Fruit fly (Drosophila melanogaster) whole organism, embryonic: Measurements from ENCODE around the gene Sfxn2.

Experiments
- Bteb2 ChIP-seq: fragments of 200-800 bp; sonication (Bioruptor generic); optimal IDR thresholded peaks from 2 replicates; lab custom pipeline; 2016; ENCODE audit warnings: missing biosample characterization, missing genetic modification characterization
- CG10274 ChIP-seq: fragments of 200-800 bp; sonication (Bioruptor generic); optimal IDR thresholded peaks from 3 replicates; lab custom pipeline; 2017; ENCODE audit warnings: missing biosample characterization, mild to moderate bottlenecking, missing genetic modification characterization
- CG10543 ChIP-seq: fragments of 200-800 bp; sonication (Bioruptor generic); optimal IDR thresholded peaks from 3 replicates; lab custom pipeline; 2017; ENCODE audit warnings: missing biosample characterization, mild to moderate bottlenecking, missing genetic modification characterization, moderate library complexity
- CG11456 ChIP-seq: fragments of 200-800 bp; sonication (Bioruptor generic); IDR thresholded peaks from 3 replicates; pipeline ENCODE4 v1.3.6; 2022; ENCODE audit warnings: missing biosample characterization, missing genetic modification characterization
- CG11560 ChIP-seq: fragments of 200-800 bp; sonication (Bioruptor generic); IDR thresholded peaks from 3 replicates; pipeline ENCODE4 v1.3.6; 2022; ENCODE audit warnings: missing biosample characterization, missing genetic modification characterization
- CG11696 ChIP-seq: fragments of 200-800 bp; sonication (Bioruptor generic); IDR thresholded peaks from 2 replicates; pipeline ENCODE4 v1.3.6; 2022; ENCODE audit warnings: missing biosample characterization, missing genetic modification characterization
- CG15011 ChIP-seq: fragments of 200-800 bp; sonication (Bioruptor generic); optimal IDR thresholded peaks from 3 replicates; lab custom pipeline; 2018; ENCODE audit warnings: missing biosample characterization, mild to moderate bottlenecking, missing genetic modification characterization
- CG15514 ChIP-seq: fragments of 200-800 bp; sonication (Bioruptor generic); optimal IDR thresholded peaks from 3 replicates; lab custom pipeline; 2017; ENCODE audit warnings: missing biosample characterization, missing genetic modification characterization, mild to moderate bottlenecking, moderate library complexity, missing genetic modification reagents
- CG18262 ChIP-seq: fragments of 200-800 bp; optimal IDR thresholded peaks from 3 replicates; lab custom pipeline; 2019; ENCODE audit warnings: missing biosample characterization, mild to moderate bottlenecking, missing genetic modification characterization, moderate library complexity
- CG2129 ChIP-seq: fragments of 200-800 bp; sonication (Bioruptor generic); IDR thresholded peaks from 2 replicates; pipeline ENCODE4 v1.3.6; 2022; ENCODE audit warnings: missing biosample characterization, missing genetic modification characterization; ENCODE audit not compliant: partially characterized antibody
- CG2202 ChIP-seq: fragments of 200-800 bp; sonication (Bioruptor generic); optimal IDR thresholded peaks from 2 replicates; lab custom pipeline; 2018; ENCODE audit warnings: missing biosample characterization, mild to moderate bottlenecking, missing genetic modification characterization
- CG2712 ChIP-seq: fragments of 200-800 bp; optimal IDR thresholded peaks from 3 replicates; lab custom pipeline; 2019; ENCODE audit warnings: missing biosample characterization, mild to moderate bottlenecking, missing genetic modification characterization, moderate library complexity
- CG30403 ChIP-seq: fragments of 200-800 bp; sonication (Bioruptor generic); optimal IDR thresholded peaks from 3 replicates; lab custom pipeline; 2016; ENCODE audit warnings: missing biosample characterization, missing genetic modification characterization
- CG32767 ChIP-seq: fragments of 200-800 bp; sonication (Bioruptor generic); IDR thresholded peaks from 2 replicates; pipeline ENCODE4 v1.3.6; 2022; ENCODE audit warnings: missing biosample characterization, missing genetic modification characterization
- CG33213 ChIP-seq: fragments of 200-800 bp; sonication (Bioruptor generic); optimal IDR thresholded peaks from 3 replicates; lab custom pipeline; 2016; ENCODE audit warnings: missing biosample characterization, missing genetic modification characterization
- CG4328 ChIP-seq: fragments of 200-800 bp; sonication (Bioruptor generic); optimal IDR thresholded peaks from 3 replicates; lab custom pipeline; 2017; ENCODE audit warnings: missing biosample characterization, missing genetic modification reagents, missing genetic modification characterization
- CG4854 ChIP-seq: fragments of 200-800 bp; sonication (Bioruptor generic); optimal IDR thresholded peaks from 2 replicates; lab custom pipeline; 2016; ENCODE audit warnings: missing biosample characterization, missing genetic modification characterization, inconsistent platforms
- CG6175 ChIP-seq: fragments of 200-800 bp; sonication (Bioruptor generic); IDR thresholded peaks from 3 replicates; pipeline ENCODE4 v1.3.6; 2022; ENCODE audit warnings: missing biosample characterization, missing genetic modification characterization
- CG6272 ChIP-seq: fragments of 200-800 bp; sonication (Bioruptor generic); IDR thresholded peaks from 2 replicates; pipeline ENCODE4 v1.3.6; 2022; ENCODE audit warnings: missing biosample characterization, missing genetic modification characterization
- CG7271 ChIP-seq: fragments of 200-800 bp; sonication (Bioruptor generic); optimal IDR thresholded peaks from 2 replicates; lab custom pipeline; 2018; ENCODE audit warnings: missing biosample characterization, mild to moderate bottlenecking, missing genetic modification characterization, moderate library complexity
- CG7372 ChIP-seq: fragments of 200-800 bp; sonication (Bioruptor generic); IDR thresholded peaks from 2 replicates; pipeline ENCODE4 v1.3.6; 2022; ENCODE audit warnings: missing biosample characterization, missing genetic modification characterization
- CG7963 ChIP-seq: fragments of 200-800 bp; sonication (Bioruptor generic); IDR thresholded peaks from 3 replicates; pipeline ENCODE4 v1.3.6; 2022; ENCODE audit warnings: missing biosample characterization, missing genetic modification characterization; ENCODE audit not compliant: partially characterized antibody
- CG9727 ChIP-seq: fragments of 200-800 bp; sonication (Bioruptor generic); optimal IDR thresholded peaks from 3 replicates; lab custom pipeline; 2017; ENCODE audit warnings: missing biosample characterization, mild to moderate bottlenecking, missing genetic modification characterization
- CG9876 ChIP-seq: fragments of 200-800 bp; sonication (Bioruptor generic); optimal IDR thresholded peaks from 2 replicates; lab custom pipeline; 2016; ENCODE audit warnings: missing biosample characterization, missing genetic modification characterization
- Dfd ChIP-seq, 2 experiments: fragments of >200 bp; optimal IDR thresholded peaks; 2 replicates each; lab custom pipeline; 2017; ENCODE audit warnings: missing biosample characterization in 2 of 2, missing genetic modification characterization in 2 of 2
- Doc2 ChIP-seq: fragments of 200-800 bp; sonication (Bioruptor generic); IDR thresholded peaks from 2 replicates; pipeline ENCODE4 v1.3.6; 2022; ENCODE audit warnings: missing biosample characterization, missing genetic modification characterization
- Dref ChIP-seq: fragments of 200-800 bp; sonication (Bioruptor generic); IDR thresholded peaks from 2 replicates; pipeline ENCODE4 v1.3.6; 2022; ENCODE audit warnings: missing biosample characterization, missing genetic modification characterization
- Drgx ChIP-seq: fragments of 200-800 bp; sonication (Bioruptor generic); IDR thresholded peaks from 2 replicates; pipeline ENCODE4 v1.3.6; 2022; ENCODE audit warnings: missing biosample characterization, missing genetic modification characterization
- HmgZ ChIP-seq: fragments of 200-800 bp; sonication (Bioruptor generic); optimal IDR thresholded peaks from 2 replicates; lab custom pipeline; 2018; ENCODE audit warnings: missing biosample characterization, mild to moderate bottlenecking, missing genetic modification characterization
- Poxn ChIP-seq: fragments of 200-800 bp; sonication (Bioruptor generic); IDR thresholded peaks from 2 replicates; pipeline ENCODE4 v1.3.6; 2022; ENCODE audit warnings: missing biosample characterization, missing genetic modification characterization
- Rx ChIP-seq: fragments of 200-800 bp; sonication (Bioruptor generic); IDR thresholded peaks from 2 replicates; pipeline ENCODE4 v1.3.6; 2022; ENCODE audit warnings: missing biosample characterization, missing genetic modification characterization
- Tbp ChIP-seq: fragments of >200 bp; optimal IDR thresholded peaks from 2 replicates; lab custom pipeline; 2018; ENCODE audit warnings: missing biosample characterization, missing genetic modification characterization
- ara ChIP-seq: fragments of 200-800 bp; sonication (Bioruptor generic); IDR thresholded peaks from 2 replicates; pipeline ENCODE4 v1.3.6; 2022; ENCODE audit warnings: missing biosample characterization, missing genetic modification characterization
- bcd ChIP-seq: fragments of 200-800 bp; sonication (Bioruptor generic); optimal IDR thresholded peaks from 2 replicates; lab custom pipeline; 2017; ENCODE audit warnings: missing biosample characterization, mild to moderate bottlenecking, missing genetic modification characterization
- da ChIP-seq: fragments of 200-800 bp; sonication (Bioruptor generic); optimal IDR thresholded peaks from 2 replicates; lab custom pipeline; 2016; ENCODE audit warnings: missing biosample characterization, missing genetic modification characterization
- fd64A ChIP-seq: fragments of 200-800 bp; sonication (Bioruptor generic); optimal IDR thresholded peaks from 3 replicates; lab custom pipeline; 2018; ENCODE audit warnings: missing biosample characterization, mild to moderate bottlenecking, missing genetic modification characterization
- ftz-f1 ChIP-seq: fragments of 200-800 bp; sonication (Bioruptor generic); optimal IDR thresholded peaks from 2 replicates; lab custom pipeline; 2016; ENCODE audit warnings: missing biosample characterization, missing genetic modification characterization
- gem ChIP-seq: fragments of 200-800 bp; sonication (Bioruptor generic); optimal IDR thresholded peaks from 2 replicates; lab custom pipeline; 2019; ENCODE audit warnings: missing biosample characterization, mild to moderate bottlenecking, missing genetic modification characterization, moderate library complexity
- grau ChIP-seq: fragments of 200-800 bp; optimal IDR thresholded peaks from 3 replicates; lab custom pipeline; 2019; ENCODE audit warnings: missing biosample characterization, mild to moderate bottlenecking, missing genetic modification characterization, moderate library complexity
- grn ChIP-seq: fragments of 200-800 bp; sonication (Bioruptor generic); optimal IDR thresholded peaks from 3 replicates; lab custom pipeline; 2017; ENCODE audit warnings: missing biosample characterization, missing genetic modification characterization
- ind ChIP-seq: fragments of 200-800 bp; sonication (Bioruptor generic); optimal IDR thresholded peaks from 3 replicates; lab custom pipeline; 2016; ENCODE audit warnings: missing biosample characterization, missing genetic modification characterization
- inv ChIP-seq: fragments of 200-800 bp; sonication (Bioruptor generic); IDR thresholded peaks from 2 replicates; pipeline ENCODE4 v1.3.6; 2022; ENCODE audit warnings: missing biosample characterization, missing genetic modification characterization; ENCODE audit not compliant: partially characterized antibody
- kah ChIP-seq: fragments of 200-800 bp; sonication (Bioruptor generic); optimal IDR thresholded peaks from 2 replicates; lab custom pipeline; 2018; ENCODE audit warnings: missing biosample characterization, mild to moderate bottlenecking, missing genetic modification characterization
- onecut ChIP-seq: fragments of 200-800 bp; sonication (Bioruptor generic); IDR thresholded peaks from 2 replicates; pipeline ENCODE4 v1.3.6; 2022; ENCODE audit warnings: missing biosample characterization, missing genetic modification characterization
- rib ChIP-seq: fragments of 200-800 bp; sonication (Bioruptor generic); IDR thresholded peaks from 2 replicates; pipeline ENCODE4 v1.3.6; 2022; ENCODE audit warnings: missing biosample characterization, missing genetic modification characterization
- run ChIP-seq: fragments of 200-800 bp; sonication (Bioruptor generic); optimal IDR thresholded peaks from 3 replicates; lab custom pipeline; 2018; ENCODE audit warnings: missing biosample characterization, mild to moderate bottlenecking, missing genetic modification characterization
- sd ChIP-seq: fragments of 200-800 bp; sonication (Bioruptor generic); optimal IDR thresholded peaks from 3 replicates; lab custom pipeline; 2018; ENCODE audit warnings: missing biosample characterization, mild to moderate bottlenecking, missing genetic modification characterization, moderate library complexity
- sens ChIP-seq: fragments of 200-800 bp; sonication (Bioruptor generic); peaks from one replicate; lab custom pipeline; 2016; ENCODE audit warnings: missing biosample characterization, missing genetic modification characterization
- sisA ChIP-seq: fragments of 200-800 bp; sonication (Bioruptor generic); IDR thresholded peaks from 2 replicates; pipeline ENCODE4 v1.3.6; 2022; ENCODE audit warnings: missing biosample characterization, missing genetic modification characterization
- stc ChIP-seq: fragments of 200-800 bp; sonication (Bioruptor generic); IDR thresholded peaks from 2 replicates; pipeline ENCODE4 v1.3.6; 2022; ENCODE audit warnings: missing biosample characterization, missing genetic modification characterization
- tap ChIP-seq: fragments of 200-800 bp; optimal IDR thresholded peaks from 3 replicates; lab custom pipeline; 2019; ENCODE audit warnings: missing biosample characterization, mild to moderate bottlenecking, missing genetic modification characterization, moderate library complexity
- wdn ChIP-seq: fragments of 200-800 bp; sonication (Bioruptor generic); IDR thresholded peaks from 2 replicates; pipeline ENCODE4 v1.3.6; 2022; ENCODE audit warnings: missing biosample characterization, missing genetic modification characterization
- wor ChIP-seq: fragments of 200-800 bp; sonication (Bioruptor generic); IDR thresholded peaks from 2 replicates; pipeline ENCODE4 v1.3.6; 2022; ENCODE audit warnings: missing biosample characterization, missing genetic modification characterization
- z ChIP-seq: fragments of 200-800 bp; sonication (Bioruptor generic); IDR thresholded peaks from 3 replicates; pipeline ENCODE4 v1.3.6; 2022; ENCODE audit warnings: missing biosample characterization, missing genetic modification characterization

The Sfxn2 gene

DNA sequence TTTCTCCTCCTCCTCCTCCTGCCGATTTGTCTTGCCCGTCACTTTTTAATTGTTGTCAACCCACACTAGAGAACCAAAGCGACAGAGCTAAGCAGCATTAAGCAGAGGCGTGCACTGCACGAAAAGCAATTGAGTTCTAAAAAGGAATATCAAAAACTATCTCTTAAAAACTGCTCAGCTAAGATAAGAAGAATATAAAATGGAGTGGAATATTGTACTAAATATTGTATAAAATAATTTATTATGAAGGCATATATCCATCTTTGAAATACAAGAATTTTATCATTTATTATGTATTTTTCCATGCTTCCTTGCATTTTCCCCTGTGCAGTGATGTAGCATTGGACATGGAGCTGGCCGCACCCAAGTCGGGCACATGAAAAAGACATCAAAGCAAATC is 7.9 kb upstream of the Sfxn2 start:
- TF ChIP-seq tap (tag; lab: Kevin White, UChicago): no peak
- TF ChIP-seq CG2129 (GFP tag; lab: Robert Waterston, UW): no peak
- TF ChIP-seq inv (GFP tag; lab: Robert Waterston, UW): no peak
- no peak for TF ChIP-seq Rx (GFP tag; lab: Robert Waterston, UW)
- TF ChIP-seq ind (GFP tag; lab: Kevin White, UChicago): no peak
- no peak for TF ChIP-seq Tbp
- TF ChIP-seq Doc2 (GFP tag; lab: Robert Waterston, UW): no peak
- no peak for TF ChIP-seq CG7963 (GFP tag; lab: Robert Waterston, UW)
- no peak for TF ChIP-seq CG10543 (GFP tag; lab: Kevin White, UChicago)
- no peak for TF ChIP-seq CG15011
- TF ChIP-seq Drgx: no peak
- no peak for TF ChIP-seq kah (GFP tag; lab: Kevin White, UChicago)
- TF ChIP-seq CG6272 (GFP tag; lab: Robert Waterston, UW): no peak
- TF ChIP-seq CG15514 (GFP tag; lab: Kevin White, UChicago): no peak
- TF ChIP-seq sisA (GFP tag; lab: Robert Waterston, UW): no peak
- TF ChIP-seq CG7271: no peak
- TF ChIP-seq sd: no peak
- peak; percentile 45 for TF ChIP-seq sens (GFP tag; lab: Kevin White, UChicago)
- TF ChIP-seq Dfd (GFP tag; optimal IDR thresholded peaks at IDR 0.05; lab: Kevin White, UChicago): no peak
- no peak for TF ChIP-seq fd64A (GFP tag; lab: Kevin White, UChicago)
- TF ChIP-seq CG10274 (GFP tag; lab: Kevin White, UChicago): no peak
- TF ChIP-seq grau (tag; lab: Kevin White, UChicago): peak; percentile 7
- TF ChIP-seq stc (GFP tag; lab: Robert Waterston, UW): no peak
- no peak for TF ChIP-seq grn (GFP tag; lab: Kevin White, UChicago)
- no peak for TF ChIP-seq rib (GFP tag; lab: Robert Waterston, UW)
- TF ChIP-seq wor (GFP tag; lab: Robert Waterston, UW): no peak
- TF ChIP-seq CG4328 (GFP tag; lab: Kevin White, UChicago): no peak
- TF ChIP-seq CG7372 (GFP tag; lab: Robert Waterston, UW): no peak
- TF ChIP-seq CG9727 (GFP tag; lab: Kevin White, UChicago): peak; percentile 15
- no peak for TF ChIP-seq z (GFP tag; lab: Robert Waterston, UW)
- peak; percentile 5 for TF ChIP-seq CG30403 (GFP tag; lab: Kevin White, UChicago)
- TF ChIP-seq da (GFP tag; lab: Kevin White, UChicago): no peak
- no peak for TF ChIP-seq CG9876 (GFP tag; lab: Kevin White, UChicago)
- no peak for TF ChIP-seq HmgZ (tag; lab: Kevin White, UChicago)
- TF ChIP-seq CG2712 (tag; lab: Kevin White, UChicago): peak; percentile 19
- TF ChIP-seq CG11696 (GFP tag; lab: Robert Waterston, UW): no peak
- no peak for TF ChIP-seq Bteb2 (GFP tag; lab: Kevin White, UChicago)
- TF ChIP-seq ftz-f1 (GFP tag; lab: Kevin White, UChicago): no peak
- TF ChIP-seq CG4854 (GFP tag; lab: Kevin White, UChicago): no peak
- TF ChIP-seq CG2202 (tag; lab: Kevin White, UChicago): no peak
- TF ChIP-seq CG11456 (GFP tag; lab: Robert Waterston, UW): no peak
- no peak for TF ChIP-seq Dref (GFP tag; lab: Robert Waterston, UW)
- no peak for TF ChIP-seq Poxn (GFP tag; lab: Robert Waterston, UW)
- TF ChIP-seq bcd (GFP tag; lab: Kevin White, UChicago): no peak
- no peak for TF ChIP-seq CG6175 (GFP tag; lab: Robert Waterston, UW)
- no peak for TF ChIP-seq CG11560 (tag; lab: Robert Waterston, UW)
- no peak for TF ChIP-seq ara (GFP tag; lab: Robert Waterston, UW)
- no peak for TF ChIP-seq CG33213 (GFP tag; lab: Kevin White, UChicago)
- TF ChIP-seq gem (tag; lab: Kevin White, UChicago): peak; percentile 31
- TF ChIP-seq CG18262 (tag; lab: Kevin White, UChicago): peak; percentile 15
- no peak for TF ChIP-seq CG32767
- no peak for TF ChIP-seq onecut
- TF ChIP-seq wdn (GFP tag; lab: Robert Waterston, UW): no peak
- TF ChIP-seq run: no peak
